Fruit fly (Drosophila melanogaster) whole organism: ENCODE measurements around the gene gukh.
A peak's percentile ranks its signal among the peaks of the same experiment; 100 is the strongest.

Experiments used
- CG8478 ChIP-seq: fragments of >200 bp; optimal IDR thresholded peaks from 2 replicates; lab custom pipeline; 2018; ENCODE audit warnings: inconsistent platforms
- Dll ChIP-seq: fragments of >200 bp; optimal IDR thresholded peaks from 2 replicates; lab custom pipeline; 2017
- EcR ChIP-seq, 2 experiments: fragments of >200 bp; optimal IDR thresholded peaks; 2 replicates each; lab custom pipeline; 2017; ENCODE audit warnings: missing biosample characterization in 2 of 2, missing genetic modification characterization in 2 of 2, missing genetic modification reagents in 2 of 2
- pan ChIP-seq: fragments of >200 bp; optimal IDR thresholded peaks from 2 replicates; lab custom pipeline; 2017
- psq ChIP-seq: fragments of >200 bp; optimal IDR thresholded peaks from 2 replicates; lab custom pipeline; 2017
- usp ChIP-seq: fragments of >200 bp; optimal IDR thresholded peaks from 2 replicates; lab custom pipeline; 2017; ENCODE audit warnings: missing biosample characterization, missing genetic modification characterization, mixed read lengths

The gukh gene

dm6 chr3R:19036521-19037142 is 52.8 kb downstream of the gukh start:
- TF ChIP-seq Dll (lab: Kevin White, UChicago) (peak; percentile 23), CG8478 (lab: Kevin White, UChicago) (no peak)

DNA sequence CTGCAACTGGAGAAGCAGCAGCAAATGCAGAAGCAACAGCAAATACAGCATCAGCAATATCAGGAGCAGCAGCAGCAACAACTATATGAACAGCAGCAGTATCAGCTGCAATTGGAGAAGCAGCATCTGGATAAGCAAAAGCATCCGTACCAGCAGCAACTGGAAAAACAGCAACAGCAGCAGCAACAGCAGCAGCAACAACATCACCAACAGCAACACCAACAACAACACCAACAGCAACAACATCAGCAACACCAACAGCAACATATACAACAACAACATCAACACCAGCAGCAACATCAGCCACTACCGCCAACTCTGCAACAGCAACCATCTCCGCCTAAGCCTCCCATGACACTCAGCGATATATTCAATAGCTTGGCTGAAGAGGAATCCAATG is 56.9 kb downstream of the gukh start:
- TF ChIP-seq EcR (GFP tag; optimal IDR thresholded peaks at IDR 0.05; lab: Kevin White, UChicago) (no peak), usp (GFP tag; lab: Kevin White, UChicago) (no peak), psq (lab: Kevin White, UChicago) (no peak), CG8478 (lab: Kevin White, UChicago) (no peak), Dll (lab: Kevin White, UChicago) (no peak), pan (lab: Kevin White, UChicago) (no peak)

dm6 chr3R:19044638-19045037 is 60.8 kb downstream of the gukh start:
- TF ChIP-seq EcR (GFP tag; optimal IDR thresholded peaks at IDR 0.05; lab: Kevin White, UChicago) (no peak), CG8478 (lab: Kevin White, UChicago) (no peak), Dll (lab: Kevin White, UChicago) (no peak), usp (GFP tag; lab: Kevin White, UChicago) (no peak), pan (lab: Kevin White, UChicago) (no peak)

DNA sequence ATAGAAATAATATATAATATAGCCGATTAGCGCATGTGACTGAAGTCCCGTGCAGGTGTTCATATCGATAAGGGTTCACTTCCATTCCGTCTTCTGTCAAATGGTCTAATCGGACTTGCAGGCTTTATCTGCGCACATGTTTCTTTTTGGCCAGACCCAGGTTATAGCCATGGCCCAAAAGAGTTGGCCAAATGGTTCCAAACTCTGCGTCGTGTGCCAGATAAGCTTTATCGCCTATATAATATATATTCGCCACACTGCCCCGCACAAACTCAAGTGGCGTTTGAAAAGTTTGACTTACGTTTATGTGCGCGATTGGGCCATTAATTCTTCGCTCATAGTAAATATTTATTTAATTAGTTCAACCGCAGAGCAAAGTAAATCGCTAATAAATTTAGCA is 67.4 kb downstream of the gukh start:
- TF ChIP-seq CG8478 (lab: Kevin White, UChicago) (no peak), usp (GFP tag; lab: Kevin White, UChicago) (no peak), psq (lab: Kevin White, UChicago) (no peak), pan (lab: Kevin White, UChicago) (no peak), EcR (GFP tag; optimal IDR thresholded peaks at IDR 0.05; lab: Kevin White, UChicago) (no peak), Dll (lab: Kevin White, UChicago) (no peak)

DNA sequence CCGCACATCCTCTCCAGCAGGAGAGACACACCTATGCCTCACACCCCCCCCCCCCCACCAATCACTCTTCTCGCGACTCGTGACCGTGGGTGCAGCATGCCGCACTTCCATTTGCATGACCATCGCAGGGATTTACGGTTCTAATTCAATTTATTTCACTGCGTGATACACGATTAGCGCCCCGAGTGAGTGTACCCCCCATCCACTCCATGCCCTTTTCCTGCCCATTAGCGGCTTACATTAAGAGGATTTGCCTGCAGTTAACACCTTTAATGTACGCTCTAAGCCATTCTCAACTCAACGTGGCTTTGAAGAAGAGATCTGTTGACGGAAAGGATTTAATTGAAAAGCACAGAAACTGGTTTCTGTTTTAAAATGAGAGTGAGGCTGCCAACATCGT is 68.7 kb downstream of the gukh start:
- TF ChIP-seq pan (lab: Kevin White, UChicago) (no peak), psq (lab: Kevin White, UChicago) (no peak), CG8478 (lab: Kevin White, UChicago) (no peak), usp (GFP tag; lab: Kevin White, UChicago) (no peak), EcR (GFP tag; optimal IDR thresholded peaks at IDR 0.05; lab: Kevin White, UChicago) (no peak), Dll (lab: Kevin White, UChicago) (no peak)

- no peak for TF ChIP-seq CG8478 (lab: Kevin White, UChicago)
- no peak for TF ChIP-seq EcR (GFP tag; optimal IDR thresholded peaks at IDR 0.05; lab: Kevin White, UChicago)
- TF ChIP-seq Dll (lab: Kevin White, UChicago), result no peak
- no peak for TF ChIP-seq pan (lab: Kevin White, UChicago)
- no peak for TF ChIP-seq psq (lab: Kevin White, UChicago)
- TF ChIP-seq usp (GFP tag; lab: Kevin White, UChicago), result no peak
Observed at dm6 chr3R:19054839-19055238, 71.0 kb downstream of the gukh start.

dm6 chr3R:19056884-19057283 is 73.1 kb downstream of the gukh start:
- TF ChIP-seq CG8478 (lab: Kevin White, UChicago) (no peak), psq (lab: Kevin White, UChicago) (no peak), Dll (lab: Kevin White, UChicago) (no peak), EcR (GFP tag; optimal IDR thresholded peaks at IDR 0.05; lab: Kevin White, UChicago) (no peak), usp (GFP tag; lab: Kevin White, UChicago) (no peak), pan (lab: Kevin White, UChicago) (no peak)

dm6 chr3R:19058384-19058783 is 74.6 kb downstream of the gukh start:
- TF ChIP-seq EcR (GFP tag; optimal IDR thresholded peaks at IDR 0.05; lab: Kevin White, UChicago), result no peak
- TF ChIP-seq Dll (lab: Kevin White, UChicago), result no peak
- no peak for TF ChIP-seq pan (lab: Kevin White, UChicago)
- no peak for TF ChIP-seq usp (GFP tag; lab: Kevin White, UChicago)
- no peak for TF ChIP-seq psq (lab: Kevin White, UChicago)
- no peak for TF ChIP-seq CG8478 (lab: Kevin White, UChicago)

DNA sequence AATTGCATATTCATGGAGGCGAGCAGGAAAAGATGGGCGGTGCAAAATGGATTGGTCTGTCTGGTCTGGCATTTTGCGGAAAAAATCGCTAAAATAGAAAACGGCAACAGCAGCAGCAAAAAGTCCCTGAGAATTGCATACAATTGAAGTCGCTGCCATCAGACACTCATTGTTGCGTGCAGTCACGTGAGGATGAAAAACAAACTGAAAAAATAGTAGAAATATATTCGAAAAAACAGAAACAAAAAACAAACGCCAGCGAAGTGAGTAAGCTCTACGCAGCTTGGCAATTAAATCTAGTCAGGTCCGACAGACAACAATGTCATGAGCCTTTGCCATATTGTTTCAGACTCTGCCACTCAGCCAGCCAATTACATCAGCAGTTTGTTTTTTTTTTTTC is 75.5 kb downstream of the gukh start:
- no peak for TF ChIP-seq Dll (lab: Kevin White, UChicago)
- TF ChIP-seq usp (GFP tag; lab: Kevin White, UChicago), result no peak
- no peak for TF ChIP-seq EcR (GFP tag; optimal IDR thresholded peaks at IDR 0.05; lab: Kevin White, UChicago)

dm6 chr3R:19060173-19060572 is 76.3 kb downstream of the gukh start:
- TF ChIP-seq EcR (GFP tag; optimal IDR thresholded peaks at IDR 0.05; lab: Kevin White, UChicago) (no peak), usp (GFP tag; lab: Kevin White, UChicago) (no peak), psq (lab: Kevin White, UChicago) (no peak), CG8478 (lab: Kevin White, UChicago) (no peak), pan (lab: Kevin White, UChicago) (no peak), Dll (lab: Kevin White, UChicago) (no peak)

- TF ChIP-seq pan (lab: Kevin White, UChicago) (no peak), usp (GFP tag; lab: Kevin White, UChicago) (no peak), CG8478 (lab: Kevin White, UChicago) (no peak), EcR (GFP tag; optimal IDR thresholded peaks at IDR 0.05; lab: Kevin White, UChicago) (no peak)
Observed at dm6 chr3R:19062549-19062948, 78.7 kb downstream of the gukh start.

- no peak for TF ChIP-seq psq (lab: Kevin White, UChicago)
Observed at dm6 chr3R:19064037-19064664, 80.3 kb downstream of the gukh start.
